Worm (Caenorhabditis elegans): ENCODE results near the gene dim-1.

Gene dim-1

ce11 chrX:8054478-8054877, 3.5 kb downstream of the dim-1 start (continued):
- no peak for TF ChIP-seq F33H1.4 (GFP tag; IDR thresholded peaks at IDR 0.05)
- no peak for TF ChIP-seq nfyb-1 (GFP tag; IDR thresholded peaks at IDR 0.05)
- TF ChIP-seq ekl-4 (GFP tag; IDR thresholded peaks at IDR 0.05): no peak
- no peak for TF ChIP-seq ztf-25 (GFP tag; IDR thresholded peaks at IDR 0.05)
- no peak for TF ChIP-seq madf-3 (GFP tag; IDR thresholded peaks at IDR 0.05)

ce11 chrX:8053008-8053441, 5.0 kb downstream of the dim-1 start:
- TF ChIP-seq zfh-2 (GFP tag; conservative IDR thresholded peaks at IDR 0.05) (peak; percentile 90), B0035.1 (tag; optimal IDR thresholded peaks at IDR 0.05) (no peak), sea-2 (GFP tag; IDR thresholded peaks at IDR 0.05) (peak; percentile 72; the same call in 1 of the 2 replicates)

ce11 chrX:8052055-8052454, 6.0 kb downstream of the dim-1 start:
- no peak for TF ChIP-seq aptf-3 (GFP tag; IDR thresholded peaks at IDR 0.05)
- no peak for TF ChIP-seq nfyb-1 (GFP tag; IDR thresholded peaks at IDR 0.05)
- no peak for TF ChIP-seq dpl-1 (GFP tag; optimal IDR thresholded peaks at IDR 0.05)
- no peak for TF ChIP-seq cebp-2 (GFP tag; IDR thresholded peaks at IDR 0.05)
- TF ChIP-seq die-1 (tag; optimal IDR thresholded peaks at IDR 0.05): no peak
- no peak for TF ChIP-seq ztf-26 (tag; optimal IDR thresholded peaks at IDR 0.05)
- TF ChIP-seq hlh-12 (tag; optimal IDR thresholded peaks at IDR 0.05): no peak
- TF ChIP-seq K12H6.12 (tag; optimal IDR thresholded peaks at IDR 0.05): no peak
- no peak for TF ChIP-seq snpc-3.4 (tag; optimal IDR thresholded peaks at IDR 0.05)
- TF ChIP-seq F37B4.10 (GFP tag; IDR thresholded peaks at IDR 0.05): no peak

- TF ChIP-seq lin-40 (tag; optimal IDR thresholded peaks at IDR 0.05): peak; percentile 71
- TF ChIP-seq B0336.3 (GFP tag; IDR thresholded peaks at IDR 0.05): no peak
- TF ChIP-seq ceh-58 (GFP tag; IDR thresholded peaks at IDR 0.05): no peak
- no peak for TF ChIP-seq ztf-26 (tag; optimal IDR thresholded peaks at IDR 0.05)
- TF ChIP-seq rec-8 (tag; optimal IDR thresholded peaks at IDR 0.05): no peak
- no peak for TF ChIP-seq ztf-6 (GFP tag; IDR thresholded peaks at IDR 0.05)
- peak; percentile 63 for TF ChIP-seq gei-17 (GFP tag; optimal IDR thresholded peaks at IDR 0.05)
- TF ChIP-seq rpc-1 (optimal IDR thresholded peaks at IDR 0.05): no peak
- no peak for TF ChIP-seq rpc-1 (tag; optimal IDR thresholded peaks at IDR 0.05)
- no peak for TF ChIP-seq B0261.1 (tag; optimal IDR thresholded peaks at IDR 0.05)
- TF ChIP-seq ekl-4 (GFP tag; IDR thresholded peaks at IDR 0.05): no peak
Measured at ce11 chrX:8048637-8049036, 9.4 kb downstream of the dim-1 start.

DNA sequence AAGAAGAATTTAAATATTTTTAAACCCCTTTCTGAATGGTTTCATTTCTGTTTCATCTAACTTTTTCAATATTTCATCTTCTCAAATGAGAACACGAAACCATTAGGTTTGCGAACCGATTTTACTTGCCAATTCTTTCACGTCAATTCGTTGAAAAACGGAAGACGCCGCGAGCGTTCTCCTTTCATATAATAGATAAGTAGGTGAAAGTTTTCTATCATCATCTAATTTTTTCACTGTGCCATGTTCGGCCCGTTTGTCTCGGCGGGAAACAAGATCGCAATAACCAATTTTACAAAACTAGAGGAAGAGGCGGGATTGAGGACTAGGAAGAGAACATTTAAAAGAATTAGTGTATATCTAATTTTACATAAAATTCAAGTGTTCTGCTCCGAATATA, 12.9 kb downstream of the dim-1 start, which contains the start of gene C18A11.4:
Gene C18A11.4, plus strand, starts transcription at position 367 of the 400 bp plus-strand sequence.
- TF ChIP-seq nhr-90 (tag; optimal IDR thresholded peaks at IDR 0.05): no peak
- no peak for TF ChIP-seq D2030.7 (GFP tag; IDR thresholded peaks at IDR 0.05)
- no peak for TF ChIP-seq aptf-2 (GFP tag; conservative IDR thresholded peaks at IDR 0.05)
- TF ChIP-seq ztf-22 (GFP tag; optimal IDR thresholded peaks at IDR 0.05): no peak
- TF ChIP-seq lsl-1 (GFP tag; optimal IDR thresholded peaks at IDR 0.05): no peak

ce11 chrX:8040967-8041366, 17.1 kb downstream of the dim-1 start, which contains the start of gene xol-1:
TSS of gene xol-1 (plus strand) at chrX:8041313.
- TF ChIP-seq Y95B8A.8 (GFP tag; IDR thresholded peaks at IDR 0.05) (no peak), mxl-1 (tag; optimal IDR thresholded peaks at IDR 0.05) (no peak), F23B12.7 (tag; optimal IDR thresholded peaks at IDR 0.05; ENCODE audit: insufficient read depth) (no peak), let-526 (GFP tag; IDR thresholded peaks at IDR 0.05) (no peak), snpc-1.1 (tag; optimal IDR thresholded peaks at IDR 0.05; ENCODE audit: insufficient read depth) (no peak), B0336.3 (GFP tag; IDR thresholded peaks at IDR 0.05) (no peak), ztf-3 (GFP tag; optimal IDR thresholded peaks at IDR 0.05) (no peak), nfya-2 (GFP tag; IDR thresholded peaks at IDR 0.05) (no peak), lin-35 (GFP tag; optimal IDR thresholded peaks at IDR 0.05) (no peak), nfya-1 (tag; optimal IDR thresholded peaks at IDR 0.05; ENCODE audit: borderline replicate concordance, insufficient read depth) (no peak)
